Worm (Caenorhabditis elegans): ENCODE data around the gene jmjd-1.2.

- TF ChIP-seq pha-4 (tag; optimal IDR thresholded peaks at IDR 0.05) (no peak), ceh-24 (tag; optimal IDR thresholded peaks at IDR 0.05) (no peak), rnt-1 (tag; optimal IDR thresholded peaks at IDR 0.05) (no peak), gmeb-2 (tag; optimal IDR thresholded peaks at IDR 0.05) (no peak), sdc-2 (tag; optimal IDR thresholded peaks at IDR 0.05) (no peak), ceh-48 (tag; optimal IDR thresholded peaks at IDR 0.05) (no peak), nhr-11 (tag; optimal IDR thresholded peaks at IDR 0.05) (no peak), zip-5 (tag; optimal IDR thresholded peaks at IDR 0.05) (no peak), ttx-3 (tag; optimal IDR thresholded peaks at IDR 0.05) (no peak)
Observed at ce11 chrIV:4640941-4641340, 19.9 kb upstream of the jmjd-1.2 start.
